Fruit fly (Drosophila melanogaster) whole organism, embryonic: Measurements from ENCODE around the gene CG46026.
A peak's percentile ranks its signal among the peaks of the same experiment; 100 is the strongest.

Source experiments
- BEAF-32 ChIP-seq: fragments of 200-800 bp; sonication (Bioruptor generic); optimal IDR thresholded peaks from 3 replicates; lab custom pipeline; 2017; ENCODE audit warnings: missing biosample characterization, missing genetic modification characterization, mild to moderate bottlenecking, moderate library complexity, missing genetic modification reagents
- CG10267 ChIP-seq: fragments of 200-800 bp; sonication (Bioruptor generic); optimal IDR thresholded peaks from 2 replicates; lab custom pipeline; 2018; ENCODE audit warnings: missing biosample characterization, mild to moderate bottlenecking, missing genetic modification characterization, moderate library complexity
- CG10543 ChIP-seq: fragments of 200-800 bp; sonication (Bioruptor generic); optimal IDR thresholded peaks from 3 replicates; lab custom pipeline; 2017; ENCODE audit warnings: missing biosample characterization, mild to moderate bottlenecking, missing genetic modification characterization, moderate library complexity
- CG10565 ChIP-seq: fragments of 200-800 bp; sonication (Bioruptor generic); optimal IDR thresholded peaks from 3 replicates; lab custom pipeline; 2016; ENCODE audit warnings: missing biosample characterization, mild to moderate bottlenecking, missing genetic modification characterization
- CG11504 ChIP-seq: fragments of 200-800 bp; sonication (Bioruptor generic); optimal IDR thresholded peaks from 3 replicates; lab custom pipeline; 2019; ENCODE audit warnings: missing biosample characterization, mild to moderate bottlenecking, missing genetic modification characterization, moderate library complexity
- CG12391 ChIP-seq: fragments of 200-800 bp; sonication (Bioruptor generic); optimal IDR thresholded peaks from 3 replicates; lab custom pipeline; 2018; ENCODE audit warnings: missing biosample characterization, mild to moderate bottlenecking, missing genetic modification characterization, moderate library complexity
- CG12769 ChIP-seq: fragments of 200-800 bp; sonication (Bioruptor generic); optimal IDR thresholded peaks from 2 replicates; lab custom pipeline; 2019; ENCODE audit warnings: missing biosample characterization, mild to moderate bottlenecking, missing genetic modification characterization, moderate library complexity
- CG13424 ChIP-seq: fragments of 200-800 bp; sonication (Bioruptor generic); optimal IDR thresholded peaks from 2 replicates; lab custom pipeline; 2019; ENCODE audit warnings: missing biosample characterization, mild to moderate bottlenecking, missing genetic modification characterization, moderate library complexity
- CG13894 ChIP-seq: fragments of 200-800 bp; sonication (Bioruptor generic); optimal IDR thresholded peaks from 3 replicates; lab custom pipeline; 2018; ENCODE audit warnings: missing biosample characterization, mild to moderate bottlenecking, missing genetic modification characterization, moderate library complexity
- CG16779 ChIP-seq: fragments of 200-800 bp; sonication (Bioruptor generic); IDR thresholded peaks from 2 replicates; pipeline ENCODE4 v1.3.6; 2022; ENCODE audit warnings: missing biosample characterization, missing genetic modification characterization
- CG17328 ChIP-seq: fragments of 200-800 bp; sonication (Bioruptor generic); IDR thresholded peaks from 2 replicates; pipeline ENCODE4 v1.3.6; 2022; ENCODE audit warnings: missing biosample characterization, missing genetic modification characterization
- CG18262 ChIP-seq: fragments of 200-800 bp; optimal IDR thresholded peaks from 3 replicates; lab custom pipeline; 2019; ENCODE audit warnings: missing biosample characterization, mild to moderate bottlenecking, missing genetic modification characterization, moderate library complexity
- CG2712 ChIP-seq: fragments of 200-800 bp; optimal IDR thresholded peaks from 3 replicates; lab custom pipeline; 2019; ENCODE audit warnings: missing biosample characterization, mild to moderate bottlenecking, missing genetic modification characterization, moderate library complexity
- CG30403 ChIP-seq: fragments of 200-800 bp; sonication (Bioruptor generic); optimal IDR thresholded peaks from 3 replicates; lab custom pipeline; 2016; ENCODE audit warnings: missing biosample characterization, missing genetic modification characterization
- CG31441 ChIP-seq: fragments of 200-800 bp; sonication (Bioruptor generic); IDR thresholded peaks from 2 replicates; pipeline ENCODE4 v1.3.6; 2022; ENCODE audit warnings: missing biosample characterization, missing genetic modification characterization
- CG34422 ChIP-seq: fragments of 200-800 bp; sonication (Bioruptor generic); IDR thresholded peaks from 3 replicates; pipeline ENCODE4 v1.3.6; 2022; ENCODE audit warnings: missing biosample characterization, missing genetic modification characterization
- CG43689 ChIP-seq: fragments of 200-800 bp; sonication (Bioruptor generic); IDR thresholded peaks from 2 replicates; pipeline ENCODE4 v1.3.6; 2022; ENCODE audit warnings: missing biosample characterization, missing genetic modification characterization
- CG5180 ChIP-seq: fragments of 200-800 bp; sonication (Bioruptor generic); optimal IDR thresholded peaks from 3 replicates; lab custom pipeline; 2017; ENCODE audit warnings: missing biosample characterization, missing genetic modification characterization, mild to moderate bottlenecking, moderate library complexity, missing genetic modification reagents
- CG6654 ChIP-seq: fragments of 200-800 bp; sonication (Bioruptor generic); optimal IDR thresholded peaks from 2 replicates; lab custom pipeline; 2017; ENCODE audit warnings: missing biosample characterization, mild to moderate bottlenecking, missing genetic modification characterization
- CG6765 ChIP-seq: fragments of 200-800 bp; sonication (Bioruptor generic); optimal IDR thresholded peaks from 3 replicates; lab custom pipeline; 2017; ENCODE audit warnings: missing biosample characterization, mild to moderate bottlenecking, missing genetic modification characterization
- CG6813 ChIP-seq: fragments of 200-800 bp; sonication (Bioruptor generic); optimal IDR thresholded peaks from 2 replicates; lab custom pipeline; 2017; ENCODE audit warnings: missing biosample characterization, missing genetic modification characterization, mild to moderate bottlenecking, moderate library complexity, missing genetic modification reagents
- CG9932 ChIP-seq: fragments of 200-800 bp; sonication (Bioruptor generic); IDR thresholded peaks from 2 replicates; pipeline ENCODE4 v1.3.6; 2022; ENCODE audit warnings: missing biosample characterization, missing genetic modification characterization
- Drgx ChIP-seq: fragments of 200-800 bp; sonication (Bioruptor generic); IDR thresholded peaks from 2 replicates; pipeline ENCODE4 v1.3.6; 2022; ENCODE audit warnings: missing biosample characterization, missing genetic modification characterization
- Ets97D ChIP-seq: fragments of 200-800 bp; sonication (Bioruptor generic); optimal IDR thresholded peaks from 3 replicates; lab custom pipeline; 2016; ENCODE audit warnings: missing biosample characterization, missing genetic modification characterization
- Hr51 ChIP-seq, 2 experiments: fragments of 200-800 bp; sonication (Bioruptor generic); optimal IDR thresholded peaks; 2 replicates in 1 of 2; 3 replicates in 1 of 2; lab custom pipeline; 2016 to 2018; ENCODE audit warnings: missing biosample characterization in 2 of 2, missing genetic modification characterization in 2 of 2, mild to moderate bottlenecking in 1 of 2, moderate library complexity in 1 of 2
- Jarid2 ChIP-seq: fragments of 200-800 bp; sonication (Bioruptor generic); optimal IDR thresholded peaks from 3 replicates; lab custom pipeline; 2017; ENCODE audit warnings: mild to moderate bottlenecking, missing biosample characterization, missing genetic modification reagents, missing genetic modification characterization
- Med ChIP-seq: fragments of 200-800 bp; sonication (Bioruptor generic); peaks from one replicate; lab custom pipeline; 2016; ENCODE audit warnings: missing biosample characterization, missing genetic modification characterization, mild to moderate bottlenecking, inconsistent platforms, moderate library complexity
- Meics ChIP-seq: fragments of 200-800 bp; sonication (Bioruptor generic); optimal IDR thresholded peaks from 2 replicates; lab custom pipeline; 2017; ENCODE audit warnings: missing biosample characterization, mild to moderate bottlenecking, missing genetic modification characterization
- Nf-YB ChIP-seq: fragments of 200-800 bp; sonication (Bioruptor generic); optimal IDR thresholded peaks from 3 replicates; lab custom pipeline; 2019; ENCODE audit warnings: missing biosample characterization, mild to moderate bottlenecking, missing genetic modification characterization, moderate library complexity
- Nf-YC ChIP-seq: fragments of 200-800 bp; optimal IDR thresholded peaks from 3 replicates; lab custom pipeline; 2019; ENCODE audit warnings: missing biosample characterization, mild to moderate bottlenecking, missing genetic modification characterization, moderate library complexity
- Rx ChIP-seq: fragments of 200-800 bp; sonication (Bioruptor generic); IDR thresholded peaks from 2 replicates; pipeline ENCODE4 v1.3.6; 2022; ENCODE audit warnings: missing biosample characterization, missing genetic modification characterization
- Six4 ChIP-seq: fragments of 200-800 bp; sonication (Bioruptor generic); optimal IDR thresholded peaks from 2 replicates; lab custom pipeline; 2016; ENCODE audit warnings: missing biosample characterization, missing genetic modification characterization
- Sox102F ChIP-seq: fragments of 200-800 bp; sonication (Bioruptor generic); optimal IDR thresholded peaks from 2 replicates; lab custom pipeline; 2018; ENCODE audit warnings: missing biosample characterization, mild to moderate bottlenecking, missing genetic modification characterization, moderate library complexity
- Taf1 ChIP-seq: fragments of 200-800 bp; sonication (Bioruptor generic); IDR thresholded peaks from 2 replicates; pipeline ENCODE4 v1.3.6; 2022; ENCODE audit warnings: missing biosample characterization, missing genetic modification characterization
- Xbp1 ChIP-seq: fragments of 200-800 bp; sonication (Bioruptor generic); optimal IDR thresholded peaks from 3 replicates; lab custom pipeline; 2016; ENCODE audit warnings: missing biosample characterization, mild to moderate bottlenecking, missing genetic modification characterization
- ac ChIP-seq: fragments of 200-800 bp; sonication (Bioruptor generic); optimal IDR thresholded peaks from 3 replicates; lab custom pipeline; 2017; ENCODE audit warnings: missing biosample characterization, mild to moderate bottlenecking, missing genetic modification characterization
- bab2 ChIP-seq: fragments of 200-800 bp; sonication (Bioruptor generic); optimal IDR thresholded peaks from 2 replicates; lab custom pipeline; 2016; ENCODE audit warnings: missing biosample characterization, missing genetic modification characterization
- bsh ChIP-seq, 2 experiments: fragments of 200-800 bp; sonication (Bioruptor generic); optimal IDR thresholded peaks; 2 replicates each; lab custom pipeline; 2017 to 2018; ENCODE audit warnings: mild to moderate bottlenecking in 2 of 2, missing biosample characterization in 2 of 2, missing genetic modification characterization in 2 of 2, moderate library complexity in 1 of 2
- dmrt99B ChIP-seq: fragments of 200-800 bp; sonication (Bioruptor generic); optimal IDR thresholded peaks from 2 replicates; lab custom pipeline; 2018; ENCODE audit warnings: missing biosample characterization, mild to moderate bottlenecking, missing genetic modification characterization, moderate library complexity
- grau ChIP-seq: fragments of 200-800 bp; optimal IDR thresholded peaks from 3 replicates; lab custom pipeline; 2019; ENCODE audit warnings: missing biosample characterization, mild to moderate bottlenecking, missing genetic modification characterization, moderate library complexity
- grn ChIP-seq: fragments of 200-800 bp; sonication (Bioruptor generic); optimal IDR thresholded peaks from 3 replicates; lab custom pipeline; 2017; ENCODE audit warnings: missing biosample characterization, missing genetic modification characterization
- nau ChIP-seq: fragments of 200-800 bp; sonication (Bioruptor generic); optimal IDR thresholded peaks from 3 replicates; lab custom pipeline; 2017; ENCODE audit warnings: missing biosample characterization, mild to moderate bottlenecking, missing genetic modification characterization, missing genetic modification reagents
- oc ChIP-seq: fragments of 200-800 bp; sonication (Bioruptor generic); optimal IDR thresholded peaks from 2 replicates; lab custom pipeline; 2018; ENCODE audit warnings: missing biosample characterization, mild to moderate bottlenecking, missing genetic modification characterization, moderate library complexity
- phol ChIP-seq: fragments of 200-800 bp; sonication (Bioruptor generic); optimal IDR thresholded peaks from 3 replicates; lab custom pipeline; 2018; ENCODE audit warnings: missing biosample characterization, mild to moderate bottlenecking, missing genetic modification characterization, moderate library complexity
- ro ChIP-seq: fragments of 200-800 bp; sonication (Bioruptor generic); IDR thresholded peaks from 2 replicates; pipeline ENCODE4 v1.3.6; 2022; ENCODE audit warnings: missing biosample characterization, missing genetic modification characterization
- tgo ChIP-seq: fragments of 200-800 bp; sonication (Bioruptor generic); IDR thresholded peaks from 3 replicates; pipeline ENCODE4 v1.3.6; 2022; ENCODE audit warnings: missing biosample characterization, missing genetic modification characterization
- toy ChIP-seq: fragments of 200-800 bp; sonication (Bioruptor generic); IDR thresholded peaks from 2 replicates; pipeline ENCODE4 v1.3.6; 2022; ENCODE audit warnings: missing biosample characterization, missing genetic modification characterization
- zen ChIP-seq: fragments of 200-800 bp; sonication (Bioruptor generic); optimal IDR thresholded peaks from 3 replicates; lab custom pipeline; 2018; ENCODE audit warnings: missing biosample characterization, mild to moderate bottlenecking, missing genetic modification characterization, moderate library complexity

CG46026 gene

dm6 chr3R:6343396-6344239 is 36.9 kb downstream of the CG46026 start, which contains the start of gene CG17919:
CG17919 (plus strand) TSS chr3R:6344029.
- TF ChIP-seq Six4 (GFP tag; lab: Kevin White, UChicago) (no peak), dmrt99B (tag; lab: Kevin White, UChicago) (peak; percentile 37), grn (GFP tag; lab: Kevin White, UChicago) (peak; percentile 91), CG12391 (tag; lab: Kevin White, UChicago) (peak; percentile 9), grau (tag; lab: Kevin White, UChicago) (peak; percentile 10), CG30403 (GFP tag; lab: Kevin White, UChicago) (peak; percentile 9), CG10267 (no peak), oc (tag; lab: Kevin White, UChicago) (peak; percentile 35), CG18262 (tag; lab: Kevin White, UChicago) (peak; percentile 23), CG17328 (GFP tag; lab: Robert Waterston, UW) (no peak), phol (tag; lab: Kevin White, UChicago) (peak; percentile 1), CG31441 (GFP tag; lab: Robert Waterston, UW) (peak; percentile 31; the same call in 1 of the 2 replicates), Jarid2 (peak; percentile 36), ro (no peak), CG6813 (no peak), Xbp1 (peak; percentile 11), CG9932 (GFP tag; lab: Robert Waterston, UW) (0 out of 2 replicates have a peak, but pooled peaks have one; percentile 28), Med (GFP tag; lab: Kevin White, UChicago) (peak; percentile 48), CG43689 (GFP tag; lab: Robert Waterston, UW) (no peak), Nf-YB (GFP tag; lab: Kevin White, UChicago) (no peak), CG16779 (GFP tag; lab: Robert Waterston, UW) (no peak), CG2712 (tag; lab: Kevin White, UChicago) (peak; percentile 18), Sox102F (GFP tag; lab: Kevin White, UChicago) (peak; percentile 6), Nf-YC (tag; lab: Kevin White, UChicago) (peak; percentile 15), Hr51 (GFP tag; optimal IDR thresholded peaks at IDR 0.05; lab: Kevin White, UChicago) (peak in 1 of 2 experiments; percentile 57), CG13894 (tag; lab: Kevin White, UChicago) (peak; percentile 7), BEAF-32 (GFP tag; lab: Kevin White, UChicago) (no peak), bab2 (no peak), CG11504 (tag; lab: Kevin White, UChicago) (peak; percentile 38), CG13424 (tag; lab: Kevin White, UChicago) (peak; percentile 20), CG12769 (tag; lab: Kevin White, UChicago) (peak; percentile 26), Drgx (GFP tag; lab: Robert Waterston, UW) (0 out of 2 replicates have a peak, but pooled peaks have one; percentile 9)
- TF ChIP-seq, all 482 proteins: peak for 22

dm6 chr3R:6345814-6346213 is 39.1 kb downstream of the CG46026 start, which contains the start of the genes SmD2 and CG18048:
SmD2 (minus strand) TSS chr3R:6345911.
CG18048 (plus strand) TSS chr3R:6346111.
- TF ChIP-seq Meics (GFP tag; lab: Kevin White, UChicago) (peak; percentile 13), nau (GFP tag; lab: Kevin White, UChicago) (no peak), CG10565 (GFP tag; lab: Kevin White, UChicago) (no peak), zen (tag; lab: Kevin White, UChicago) (no peak), CG6654 (GFP tag; lab: Kevin White, UChicago) (no peak), CG6765 (GFP tag; lab: Kevin White, UChicago) (no peak), CG34422 (GFP tag; lab: Robert Waterston, UW) (0 out of 3 replicates have a peak, but pooled peaks have one; percentile 51), tgo (GFP tag; lab: Robert Waterston, UW) (no peak), CG5180 (GFP tag; lab: Kevin White, UChicago) (no peak), bsh (GFP tag; optimal IDR thresholded peaks at IDR 0.05; lab: Kevin White, UChicago) (no peak), ac (GFP tag; lab: Kevin White, UChicago) (no peak), Rx (no peak), Ets97D (GFP tag; lab: Kevin White, UChicago) (peak; percentile 67), Taf1 (GFP tag; lab: Robert Waterston, UW) (no peak), CG10543 (GFP tag; lab: Kevin White, UChicago) (no peak), toy (GFP tag; lab: Robert Waterston, UW) (no peak), Xbp1 (peak; percentile 8)
